Worm (Caenorhabditis elegans): Measurements from ENCODE around the gene hlh-19.

hlh-19 gene

ce11 chrX:591056-591455, 34.0 kb upstream of the hlh-19 start:
- TF ChIP-seq nhr-12 (tag; optimal IDR thresholded peaks at IDR 0.05): no peak
- no peak for TF ChIP-seq flh-1 (GFP tag; optimal IDR thresholded peaks at IDR 0.05)
- TF ChIP-seq M03D4.4 (tag; optimal IDR thresholded peaks at IDR 0.05): no peak
- no peak for TF ChIP-seq mab-5 (tag; optimal IDR thresholded peaks at IDR 0.05)
- no peak for TF ChIP-seq ztf-11 (tag; optimal IDR thresholded peaks at IDR 0.05)
- TF ChIP-seq lsy-2 (tag; optimal IDR thresholded peaks at IDR 0.05): no peak
- no peak for TF ChIP-seq sem-2 (GFP tag; optimal IDR thresholded peaks at IDR 0.05)
- no peak for TF ChIP-seq lin-13 (tag; optimal IDR thresholded peaks at IDR 0.05)
- TF ChIP-seq drap-1 (GFP tag; optimal IDR thresholded peaks at IDR 0.05): no peak

ce11 chrX:587798-588197, 30.7 kb upstream of the hlh-19 start, which contains the start of gene mrp-1:
Gene mrp-1, minus strand, starts transcription at chrX:587898.
- TF ChIP-seq ceh-83 (GFP tag; optimal IDR thresholded peaks at IDR 0.05) (no peak), snpc-4 (tag; optimal IDR thresholded peaks at IDR 0.05) (no peak), nhr-237 (tag; optimal IDR thresholded peaks at IDR 0.05) (no peak), elt-3 (tag; optimal IDR thresholded peaks at IDR 0.05) (no peak), tbx-8 (GFP tag; optimal IDR thresholded peaks at IDR 0.05) (no peak), hlh-1 (tag; optimal IDR thresholded peaks at IDR 0.05) (no peak), ces-1 (GFP tag; optimal IDR thresholded peaks at IDR 0.05) (no peak), bed-3 (GFP tag; optimal IDR thresholded peaks at IDR 0.05) (no peak), flh-1 (GFP tag; optimal IDR thresholded peaks at IDR 0.05) (no peak), lin-32 (GFP tag; optimal IDR thresholded peaks at IDR 0.05) (no peak), blmp-1 (tag; optimal IDR thresholded peaks at IDR 0.05) (no peak), sptf-1 (tag; optimal IDR thresholded peaks at IDR 0.05) (no peak), ceh-39 (tag; optimal IDR thresholded peaks at IDR 0.05) (no peak)

ce11 chrX:585598-586217, 28.6 kb upstream of the hlh-19 start:
- no peak for TF ChIP-seq lin-13 (tag; optimal IDR thresholded peaks at IDR 0.05)
- no peak for TF ChIP-seq ceh-83 (GFP tag; optimal IDR thresholded peaks at IDR 0.05)
- TF ChIP-seq elt-1 (tag; optimal IDR thresholded peaks at IDR 0.05; ENCODE audit: borderline replicate concordance, insufficient read depth): peak; percentile 65
- no peak for TF ChIP-seq ceh-43 (GFP tag; optimal IDR thresholded peaks at IDR 0.05)
- no peak for TF ChIP-seq ztf-11 (tag; optimal IDR thresholded peaks at IDR 0.05)
- TF ChIP-seq zip-8 (tag; optimal IDR thresholded peaks at IDR 0.05): no peak
- no peak for TF ChIP-seq sptf-1 (tag; optimal IDR thresholded peaks at IDR 0.05)

ce11 chrX:581754-582153, 24.7 kb upstream of the hlh-19 start:
- TF ChIP-seq ztf-11 (tag; optimal IDR thresholded peaks at IDR 0.05) (no peak), flh-1 (GFP tag; optimal IDR thresholded peaks at IDR 0.05) (no peak), elt-3 (tag; optimal IDR thresholded peaks at IDR 0.05) (no peak), cnd-1 (tag; optimal IDR thresholded peaks at IDR 0.05) (no peak), sptf-1 (tag; optimal IDR thresholded peaks at IDR 0.05) (no peak), blmp-1 (tag; optimal IDR thresholded peaks at IDR 0.05) (no peak), snpc-4 (tag; optimal IDR thresholded peaks at IDR 0.05) (no peak), drap-1 (GFP tag; optimal IDR thresholded peaks at IDR 0.05) (no peak), hlh-1 (tag; optimal IDR thresholded peaks at IDR 0.05) (no peak)

ce11 chrX:575084-575483, 18.0 kb upstream of the hlh-19 start:
- TF ChIP-seq zip-8 (tag; optimal IDR thresholded peaks at IDR 0.05) (no peak), ham-2 (GFP tag; optimal IDR thresholded peaks at IDR 0.05) (no peak), lsy-2 (tag; optimal IDR thresholded peaks at IDR 0.05) (no peak), ceh-83 (GFP tag; optimal IDR thresholded peaks at IDR 0.05) (no peak), elt-1 (tag; optimal IDR thresholded peaks at IDR 0.05; ENCODE audit: borderline replicate concordance, insufficient read depth) (no peak), nhr-76 (tag; optimal IDR thresholded peaks at IDR 0.05) (no peak), ztf-11 (tag; optimal IDR thresholded peaks at IDR 0.05) (no peak), sptf-1 (tag; optimal IDR thresholded peaks at IDR 0.05) (no peak), drap-1 (GFP tag; optimal IDR thresholded peaks at IDR 0.05) (no peak), lin-13 (tag; optimal IDR thresholded peaks at IDR 0.05) (no peak), lin-32 (GFP tag; optimal IDR thresholded peaks at IDR 0.05) (no peak), pha-4 (tag; optimal IDR thresholded peaks at IDR 0.05) (no peak), bed-3 (GFP tag; optimal IDR thresholded peaks at IDR 0.05) (no peak), sem-2 (GFP tag; optimal IDR thresholded peaks at IDR 0.05) (no peak), flh-1 (GFP tag; optimal IDR thresholded peaks at IDR 0.05) (no peak), ceh-39 (tag; optimal IDR thresholded peaks at IDR 0.05) (no peak), unc-62 (GFP tag; optimal IDR thresholded peaks at IDR 0.05) (no peak), snpc-4 (tag; optimal IDR thresholded peaks at IDR 0.05) (no peak), mab-5 (tag; optimal IDR thresholded peaks at IDR 0.05) (no peak)

Measured in whole organism, mixed stage, embryonic.